Worm (Caenorhabditis elegans) whole organism, young adult: Measurements from ENCODE around the gene str-169.

ENCODE experiments used
- C06A6.2 ChIP-seq: fragments of 200-800 bp; sonication (Bioruptor generic); conservative IDR thresholded peaks from 2 replicates; pipeline ENCODE4 v1.3.6; 2022; ENCODE audit warnings: missing genetic modification characterization, missing compliant biosample characterization
- C17E4.6 ChIP-seq: fragments of 200-800 bp; sonication (Bioruptor generic); IDR thresholded peaks from 2 replicates; pipeline ENCODE4 v1.3.6; 2022; ENCODE audit warnings: missing genetic modification reagents, missing genetic modification characterization, missing compliant biosample characterization
- D2030.7 ChIP-seq: fragments of 200-800 bp; sonication (Bioruptor generic); IDR thresholded peaks from 2 replicates; pipeline ENCODE4 v1.3.6; 2022; ENCODE audit warnings: missing genetic modification reagents, missing genetic modification characterization, missing compliant biosample characterization
- F52B5.7 ChIP-seq: sonication (generic microtip); optimal IDR thresholded peaks from 2 replicates; lab custom pipeline; 2016; ENCODE audit warnings: mild to moderate bottlenecking, missing genetic modification characterization, missing compliant biosample characterization
- F55B11.4 ChIP-seq: sonication (generic microtip); optimal IDR thresholded peaks from 2 replicates; lab custom pipeline; 2016; ENCODE audit warnings: missing compliant biosample characterization, missing genetic modification characterization, borderline replicate concordance; ENCODE audit not compliant: insufficient read depth
- Y53F4B.3 ChIP-seq: fragments of 200-800 bp; sonication (Bioruptor generic); IDR thresholded peaks from 2 replicates; pipeline ENCODE4 v1.3.6; 2022; ENCODE audit warnings: missing genetic modification reagents, missing genetic modification characterization, missing compliant biosample characterization
- Y53G8AR.9 ChIP-seq: fragments of 200-800 bp; sonication (Bioruptor generic); conservative IDR thresholded peaks from 2 replicates; pipeline ENCODE4 v1.3.6; 2022; ENCODE audit warnings: missing genetic modification reagents, missing genetic modification characterization, missing compliant biosample characterization
- Y67H2A.10 ChIP-seq: fragments of 200-800 bp; sonication (Bioruptor generic); conservative IDR thresholded peaks from 2 replicates; pipeline ENCODE4 v1.3.6; 2022; ENCODE audit warnings: missing genetic modification reagents, missing genetic modification characterization, missing compliant biosample characterization
- ZK185.1 ChIP-seq: sonication (generic microtip); optimal IDR thresholded peaks from 2 replicates; lab custom pipeline; 2016; ENCODE audit warnings: mild to moderate bottlenecking, missing genetic modification characterization, missing compliant biosample characterization; ENCODE audit not compliant: poor library complexity, severe bottlenecking
- attf-6 ChIP-seq: fragments of 200-800 bp; sonication (Bioruptor generic); IDR thresholded peaks from 2 replicates; pipeline ENCODE4 v1.3.6; 2022; ENCODE audit warnings: missing genetic modification reagents, missing genetic modification characterization, missing compliant biosample characterization
- bed-2 ChIP-seq: fragments of 200-800 bp; sonication (Bioruptor generic); IDR thresholded peaks from 2 replicates; pipeline ENCODE4 v1.3.6; 2022; ENCODE audit warnings: missing genetic modification reagents, missing genetic modification characterization, missing compliant biosample characterization
- ccch-3 ChIP-seq: fragments of 200-800 bp; sonication (Bioruptor generic); optimal IDR thresholded peaks from 2 replicates; lab custom pipeline; 2018; ENCODE audit warnings: mild to moderate bottlenecking, missing genetic modification characterization, missing compliant biosample characterization
- cebp-1 ChIP-seq, 2 experiments: fragments of 200-800 bp in 1 of 2; sonication (Bioruptor generic) in 1 of 2; sonication (generic microtip) in 1 of 2; IDR thresholded peaks in 1 of 2; optimal IDR thresholded peaks in 1 of 2; 2 replicates each; pipeline versions ENCODE4 v1.3.6 to Lab custom; 2017 to 2022; ENCODE audit warnings: missing compliant biosample characterization in 2 of 2, missing genetic modification characterization in 2 of 2, mild to moderate bottlenecking in 1 of 2, missing genetic modification reagents in 1 of 2, moderate library complexity in 1 of 2
- cebp-2 ChIP-seq: fragments of 200-800 bp; sonication (Bioruptor generic); IDR thresholded peaks from 2 replicates; pipeline ENCODE4 v1.3.6; 2022; ENCODE audit warnings: missing genetic modification characterization, missing compliant biosample characterization
- ceh-40 ChIP-seq: fragments of 200-800 bp; sonication (Bioruptor generic); IDR thresholded peaks from 2 replicates; pipeline ENCODE4 v1.3.6; 2022; ENCODE audit warnings: missing genetic modification characterization, missing compliant biosample characterization
- ceh-91 ChIP-seq: fragments of 200-800 bp; sonication (Bioruptor generic); IDR thresholded peaks from 2 replicates; pipeline ENCODE4 v1.3.6; 2022; ENCODE audit warnings: missing genetic modification reagents, missing genetic modification characterization, missing compliant biosample characterization
- chd-7 ChIP-seq: sonication (generic microtip); optimal IDR thresholded peaks from 2 replicates; lab custom pipeline; 2016; ENCODE audit warnings: mild to moderate bottlenecking, missing genetic modification characterization, moderate library complexity, missing compliant biosample characterization
- dpl-1 ChIP-seq: fragments of 150-350 bp; optimal IDR thresholded peaks from 2 replicates; lab custom pipeline; 2014; ENCODE audit warnings: missing biosample characterization, missing genetic modification reagents, missing genetic modification characterization
- efl-1 ChIP-seq: fragments of 150-350 bp; optimal IDR thresholded peaks from 2 replicates; lab custom pipeline; 2014; ENCODE audit warnings: missing biosample characterization, missing genetic modification reagents, missing genetic modification characterization
- hmg-1.2 ChIP-seq: fragments of 200-800 bp; sonication (Bioruptor generic); IDR thresholded peaks from 2 replicates; pipeline ENCODE4 v1.3.6; 2022; ENCODE audit warnings: missing genetic modification reagents, missing genetic modification characterization, missing compliant biosample characterization
- hrde-1 ChIP-seq: sonication (generic microtip); optimal IDR thresholded peaks from 2 replicates; lab custom pipeline; 2016; ENCODE audit warnings: missing genetic modification characterization, mild to moderate bottlenecking, missing compliant biosample characterization, moderate library complexity, missing genotype, missing genetic modification reagents, borderline replicate concordance
- lin-35 ChIP-seq, 3 experiments: fragments of 150-350 bp in 2 of 3; sonication (generic microtip) in 1 of 3; optimal IDR thresholded peaks; 2 replicates each; lab custom pipeline; 2014 to 2018; ENCODE audit warnings: missing biosample characterization in 3 of 3, missing genetic modification characterization in 3 of 3, missing genetic modification reagents in 3 of 3
- lir-1 ChIP-seq: fragments of 200-800 bp; sonication (Bioruptor generic); conservative IDR thresholded peaks from 2 replicates; pipeline ENCODE4 v1.3.6; 2022; ENCODE audit warnings: missing genetic modification reagents, missing genetic modification characterization, missing compliant biosample characterization
- lsl-1 ChIP-seq: fragments of 200-800 bp; sonication (Bioruptor generic); optimal IDR thresholded peaks from 2 replicates; lab custom pipeline; 2018; ENCODE audit warnings: mild to moderate bottlenecking, missing genetic modification characterization, moderate library complexity, missing compliant biosample characterization
- madf-3 ChIP-seq: fragments of 200-800 bp; sonication (Bioruptor generic); IDR thresholded peaks from 2 replicates; pipeline ENCODE4 v1.3.6; 2022; ENCODE audit warnings: missing genetic modification reagents, missing genetic modification characterization, missing compliant biosample characterization
- mes-4 ChIP-seq: sonication (generic microtip); optimal IDR thresholded peaks from 2 replicates; lab custom pipeline; 2016; ENCODE audit warnings: missing genotype, missing genetic modification characterization, missing compliant biosample characterization
- nfya-1 ChIP-seq: sonication (generic microtip); optimal IDR thresholded peaks from 2 replicates; lab custom pipeline; 2017; ENCODE audit warnings: antibody characterized with exemption, missing compliant biosample characterization, missing genetic modification characterization, borderline replicate concordance; ENCODE audit not compliant: insufficient read depth
- nhr-179 ChIP-seq: sonication (generic microtip); optimal IDR thresholded peaks from 2 replicates; lab custom pipeline; 2016; ENCODE audit warnings: mild to moderate bottlenecking, missing genetic modification characterization, missing compliant biosample characterization
- nhr-80 ChIP-seq: sonication (generic microtip); optimal IDR thresholded peaks from 2 replicates; lab custom pipeline; 2016; ENCODE audit warnings: missing genetic modification characterization, missing compliant biosample characterization
- nhr-90 ChIP-seq: sonication (generic microtip); optimal IDR thresholded peaks from 2 replicates; lab custom pipeline; 2016; ENCODE audit warnings: missing genotype, mild to moderate bottlenecking, missing genetic modification characterization, missing compliant biosample characterization
- repo-1 ChIP-seq: sonication (generic microtip); optimal IDR thresholded peaks from 2 replicates; lab custom pipeline; 2017; ENCODE audit warnings: mild to moderate bottlenecking, missing genetic modification characterization, missing compliant biosample characterization
- rpc-1 ChIP-seq, 2 experiments: fragments of 150-350 bp in 1 of 2; sonication (generic microtip) in 1 of 2; optimal IDR thresholded peaks; 2 replicates each; lab custom pipeline; 2014 to 2018; ENCODE audit warnings: missing biosample characterization in 1 of 2, missing genetic modification characterization in 1 of 2, missing genetic modification reagents in 1 of 2, missing genotype in 1 of 2
- sea-2 ChIP-seq: fragments of 200-800 bp; sonication (Bioruptor generic); IDR thresholded peaks from 2 replicates; pipeline ENCODE4 v1.3.6; 2022; ENCODE audit warnings: missing genetic modification characterization, missing compliant biosample characterization
- snpc-3.4 ChIP-seq: sonication (generic microtip); optimal IDR thresholded peaks from 2 replicates; lab custom pipeline; 2017; ENCODE audit warnings: missing genetic modification characterization, mild to moderate bottlenecking, missing compliant biosample characterization, antibody characterized with exemption, moderate library complexity, missing genotype, missing genetic modification reagents
- snpc-4 ChIP-seq, 5 experiments: fragments of 150-350 bp in 1 of 5; sonication (generic microtip) in 4 of 5; optimal IDR thresholded peaks; 2 replicates each; lab custom pipeline; 2014 to 2018; ENCODE audit warnings: missing genetic modification characterization in 5 of 5, missing biosample characterization in 3 of 5, antibody characterized with exemption in 2 of 5, mild to moderate bottlenecking in 2 of 5, missing compliant biosample characterization in 2 of 5, missing genotype in 2 of 5, moderate library complexity in 2 of 5, missing genetic modification reagents in 1 of 5
- zim-3 ChIP-seq: sonication (generic microtip); optimal IDR thresholded peaks from 2 replicates; lab custom pipeline; 2017; ENCODE audit warnings: mild to moderate bottlenecking, missing genetic modification characterization, moderate library complexity, missing compliant biosample characterization
- ztf-25 ChIP-seq: fragments of 200-800 bp; sonication (Bioruptor generic); IDR thresholded peaks from 2 replicates; pipeline ENCODE4 v1.3.6; 2022; ENCODE audit warnings: missing genetic modification reagents, missing genetic modification characterization, missing compliant biosample characterization
- ztf-26 ChIP-seq: sonication (generic microtip); optimal IDR thresholded peaks from 2 replicates; lab custom pipeline; 2017; ENCODE audit warnings: missing genetic modification characterization, missing compliant biosample characterization

The str-169 gene

ce11 chrIV:4981027-4981426 is 35.2 kb downstream of the str-169 start, which contains the start of gene srz-24:
Gene srz-24 (minus strand): TSS chrIV:4981127.
- no peak for TF ChIP-seq ccch-3 (GFP tag; lab: Kevin White, UChicago)
- no peak for TF ChIP-seq D2030.7 (GFP tag; lab: Robert Waterston, UW)
- no peak for TF ChIP-seq rpc-1 (optimal IDR thresholded peaks at IDR 0.05; lab: Kevin White, UChicago)
- TF ChIP-seq rpc-1 (tag; optimal IDR thresholded peaks at IDR 0.05; lab: Kevin White, UChicago): no peak
- TF ChIP-seq ceh-40 (GFP tag; lab: Robert Waterston, UW): no peak
- TF ChIP-seq C06A6.2 (GFP tag; lab: Robert Waterston, UW): no peak
- no peak for TF ChIP-seq nhr-80 (tag; lab: Kevin White, UChicago)
- TF ChIP-seq lin-35 (GFP tag; optimal IDR thresholded peaks at IDR 0.05; lab: Kevin White, UChicago): no peak
- TF ChIP-seq nhr-179 (tag; lab: Kevin White, UChicago): no peak
- TF ChIP-seq Y53G8AR.9: no peak
- no peak for TF ChIP-seq C17E4.6
- no peak for TF ChIP-seq madf-3 (GFP tag; lab: Robert Waterston, UW)
- TF ChIP-seq nfya-1 (tag; lab: Kevin White, UChicago): no peak

DNA sequence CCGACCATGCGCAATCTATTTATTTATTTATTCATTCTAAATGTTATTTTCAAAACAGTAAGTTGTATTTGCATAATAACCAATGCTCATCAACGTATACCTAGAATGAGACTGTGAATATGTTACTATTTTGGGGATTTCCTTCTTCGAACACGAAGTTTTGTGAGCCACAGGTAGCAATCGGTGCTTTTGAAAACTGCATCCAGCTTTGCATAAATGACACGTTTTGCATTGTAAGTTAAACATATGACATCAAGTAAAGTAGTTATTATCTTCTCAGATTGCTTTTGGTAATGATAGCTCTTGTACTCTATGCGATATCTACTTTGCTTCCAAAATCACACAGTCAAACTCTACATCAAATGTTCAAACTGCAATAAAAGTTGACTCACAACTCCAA is 36.6 kb downstream of the str-169 start, which contains the start of gene E03H12.4:
TSS of gene E03H12.4 (plus strand) at position 120 of the 400 bp plus-strand sequence.
- TF ChIP-seq cebp-2: no peak

ce11 chrIV:4983746-4984145 is 37.9 kb downstream of the str-169 start, which contains the start of gene clec-176:
Gene clec-176 (plus strand): TSS chrIV:4984046.
- TF ChIP-seq zim-3 (tag; lab: Kevin White, UChicago): no peak
- no peak for TF ChIP-seq ZK185.1 (tag; lab: Kevin White, UChicago)
- TF ChIP-seq ztf-26: no peak
- TF ChIP-seq hrde-1: no peak

- TF ChIP-seq ztf-26 (no peak), ZK185.1 (tag; lab: Kevin White, UChicago) (no peak), lir-1 (GFP tag; lab: Robert Waterston, UW) (no peak), C17E4.6 (no peak), ceh-91 (GFP tag; lab: Robert Waterston, UW) (no peak), Y53G8AR.9 (no peak), F55B11.4 (tag; lab: Kevin White, UChicago) (no peak), snpc-4 (GFP tag; optimal IDR thresholded peaks at IDR 0.05; lab: Kevin White, UChicago) (no peak), snpc-4 (tag; optimal IDR thresholded peaks at IDR 0.05; lab: Kevin White, UChicago) (no peak), nhr-90 (tag; lab: Kevin White, UChicago) (no peak), attf-6 (no peak), sea-2 (GFP tag; lab: Robert Waterston, UW) (no peak), chd-7 (no peak)
These were observed 40.4 kb downstream of the str-169 start, which contains the start of gene clec-177 for ce11 chrIV:4986246-4986645. Gene clec-177 (plus strand): TSS chrIV:4986546.

DNA sequence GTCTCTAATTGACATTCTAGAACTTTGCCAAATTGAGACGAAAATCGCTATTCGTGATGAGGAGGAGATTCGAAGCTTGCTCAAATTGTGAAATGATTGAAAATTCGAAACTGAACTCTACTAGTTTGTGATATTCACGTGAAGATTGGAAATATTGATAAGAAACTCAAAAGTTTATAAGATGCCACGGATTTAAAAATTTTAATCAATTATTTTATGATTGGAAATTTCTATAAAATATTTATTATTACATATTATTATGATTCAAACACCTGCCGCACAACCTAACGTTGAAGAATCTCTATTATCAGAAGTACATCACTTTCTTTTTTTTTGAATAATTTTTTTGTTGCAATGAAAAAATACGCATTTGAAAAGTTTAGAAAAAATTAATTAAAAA is 42.7 kb downstream of the str-169 start, which contains the start of gene E03H12.7:
TSS of gene E03H12.7 (minus strand) at position 101 of the 400 bp plus-strand sequence.
- TF ChIP-seq repo-1 (tag; lab: Kevin White, UChicago): no peak
- no peak for TF ChIP-seq mes-4

DNA sequence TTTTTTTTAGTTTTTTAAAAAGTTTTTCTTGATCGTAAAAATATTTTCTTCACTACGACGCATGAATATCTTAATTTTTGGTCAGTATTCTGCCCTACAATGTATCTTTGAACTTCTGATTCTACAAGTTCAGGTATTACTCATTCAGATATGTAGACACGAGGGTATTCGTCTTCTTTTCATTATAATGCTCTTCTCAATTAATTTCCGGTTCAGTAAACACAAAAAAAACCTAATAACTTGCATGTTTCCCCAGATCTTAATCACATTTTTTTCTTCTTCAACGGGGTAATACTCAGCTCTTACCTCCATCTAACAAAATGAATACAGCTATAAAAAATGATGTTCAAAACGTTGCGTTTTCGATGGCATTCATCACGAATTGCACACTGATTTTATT is 46.2 kb downstream of the str-169 start, which contains the start of gene str-162:
TSS of gene str-162 (plus strand) at position 301 of the 400 bp plus-strand sequence.
- TF ChIP-seq cebp-1 (GFP tag; IDR thresholded peaks at IDR 0.05; lab: Robert Waterston, UW): no peak
- no peak for TF ChIP-seq cebp-1 (tag; optimal IDR thresholded peaks at IDR 0.05; lab: Kevin White, UChicago)
- no peak for TF ChIP-seq hmg-1.2
- TF ChIP-seq snpc-3.4: no peak
- TF ChIP-seq F52B5.7 (tag; lab: Kevin White, UChicago): no peak
- TF ChIP-seq Y67H2A.10 (GFP tag; lab: Robert Waterston, UW): no peak
- no peak for TF ChIP-seq Y53F4B.3
- no peak for TF ChIP-seq C17E4.6
- no peak for TF ChIP-seq dpl-1
- TF ChIP-seq bed-2 (GFP tag; lab: Robert Waterston, UW): no peak
- TF ChIP-seq efl-1 (GFP tag; lab: Kevin White, UChicago): no peak
- no peak for TF ChIP-seq ztf-26
- TF ChIP-seq ztf-25: no peak
- TF ChIP-seq ccch-3 (GFP tag; lab: Kevin White, UChicago): no peak
- TF ChIP-seq lsl-1 (GFP tag; lab: Kevin White, UChicago): no peak
